Worm (Caenorhabditis elegans) whole organism, late embryonic: ENCODE data around the gene C24D10.6.
A peak's percentile ranks its signal among the peaks of the same experiment; 100 is the strongest.

Experiments used
- C08G9.2 ChIP-seq: sonication (generic microtip); optimal IDR thresholded peaks from 2 replicates; lab custom pipeline; 2016; ENCODE audit warnings: mild to moderate bottlenecking, missing genetic modification characterization, moderate library complexity, missing compliant biosample characterization
- K02D7.2 ChIP-seq: sonication (generic microtip); optimal IDR thresholded peaks from 2 replicates; lab custom pipeline; 2017; ENCODE audit warnings: mild to moderate bottlenecking, missing genetic modification characterization, missing compliant biosample characterization
- K09A11.1 ChIP-seq: sonication (generic microtip); optimal IDR thresholded peaks from 2 replicates; lab custom pipeline; 2017; ENCODE audit warnings: antibody characterized with exemption, mild to moderate bottlenecking, missing genetic modification characterization, missing compliant biosample characterization; ENCODE audit not compliant: insufficient read depth
- T23F11.4 ChIP-seq: fragments of 200-800 bp; sonication (Bioruptor generic); optimal IDR thresholded peaks from 2 replicates; lab custom pipeline; 2018; ENCODE audit warnings: mild to moderate bottlenecking, missing genetic modification characterization, missing compliant biosample characterization
- Y22D7AL.16 ChIP-seq: sonication (generic microtip); optimal IDR thresholded peaks from 2 replicates; lab custom pipeline; 2016; ENCODE audit warnings: missing genetic modification characterization, missing compliant biosample characterization
- ahr-1 ChIP-seq: sonication (generic microtip); optimal IDR thresholded peaks from 2 replicates; lab custom pipeline; 2016; ENCODE audit warnings: missing genetic modification characterization, missing compliant biosample characterization
- ceh-18 ChIP-seq: sonication (generic microtip); optimal IDR thresholded peaks from 2 replicates; lab custom pipeline; 2016; ENCODE audit warnings: missing genetic modification characterization, missing compliant biosample characterization
- ceh-19 ChIP-seq: fragments of 200-800 bp; sonication (Bioruptor generic); optimal IDR thresholded peaks from 2 replicates; lab custom pipeline; 2018; ENCODE audit warnings: mild to moderate bottlenecking, missing genetic modification characterization, missing compliant biosample characterization
- ceh-2 ChIP-seq: sonication (generic microtip); optimal IDR thresholded peaks from 2 replicates; lab custom pipeline; 2016; ENCODE audit warnings: missing genotype, missing genetic modification characterization, missing compliant biosample characterization
- ceh-22 ChIP-seq: sonication (generic microtip); optimal IDR thresholded peaks from 2 replicates; lab custom pipeline; 2017; ENCODE audit warnings: missing biosample characterization, missing genetic modification characterization
- ceh-30 ChIP-seq: fragments of 150-350 bp; optimal IDR thresholded peaks from 2 replicates; lab custom pipeline; 2014; ENCODE audit warnings: missing biosample characterization, missing genetic modification characterization
- ceh-31 ChIP-seq: sonication (generic microtip); optimal IDR thresholded peaks from 2 replicates; lab custom pipeline; 2016; ENCODE audit warnings: missing genetic modification characterization, missing compliant biosample characterization
- ceh-34 ChIP-seq: sonication (generic microtip); optimal IDR thresholded peaks from 2 replicates; lab custom pipeline; 2016; ENCODE audit warnings: mild to moderate bottlenecking, missing genetic modification characterization, missing compliant biosample characterization
- ceh-45 ChIP-seq: fragments of 200-800 bp; sonication (Bioruptor generic); IDR thresholded peaks from 2 replicates; pipeline ENCODE4 v1.3.6; 2022; ENCODE audit warnings: missing genetic modification reagents, missing genetic modification characterization, missing compliant biosample characterization
- ceh-48 ChIP-seq: sonication (generic microtip); optimal IDR thresholded peaks from 2 replicates; lab custom pipeline; 2016; ENCODE audit warnings: missing genetic modification characterization, inconsistent platforms, missing compliant biosample characterization
- ceh-9 ChIP-seq: sonication (generic microtip); optimal IDR thresholded peaks from 2 replicates; lab custom pipeline; 2016; ENCODE audit warnings: mild to moderate bottlenecking, missing genetic modification characterization, inconsistent platforms, missing compliant biosample characterization
- dve-1 ChIP-seq: sonication (generic microtip); optimal IDR thresholded peaks from 2 replicates; lab custom pipeline; 2017; ENCODE audit warnings: antibody characterized with exemption, mild to moderate bottlenecking, missing genetic modification characterization, missing compliant biosample characterization
- fkh-10 ChIP-seq: fragments of 150-350 bp; optimal IDR thresholded peaks from 2 replicates; lab custom pipeline; 2014; ENCODE audit warnings: missing biosample characterization, missing genetic modification reagents, missing genetic modification characterization
- fkh-6 ChIP-seq: sonication (generic microtip); optimal IDR thresholded peaks from 2 replicates; lab custom pipeline; 2016; ENCODE audit warnings: missing genetic modification characterization, missing compliant biosample characterization
- gmeb-2 ChIP-seq: sonication (generic microtip); optimal IDR thresholded peaks from 2 replicates; lab custom pipeline; 2016; ENCODE audit warnings: missing genetic modification characterization, inconsistent platforms, missing compliant biosample characterization
- hlh-30 ChIP-seq: sonication (generic microtip); optimal IDR thresholded peaks from 2 replicates; lab custom pipeline; 2017; ENCODE audit warnings: antibody characterized with exemption, missing genetic modification characterization, missing compliant biosample characterization; ENCODE audit not compliant: insufficient read depth
- hlh-6 ChIP-seq: sonication (generic microtip); optimal IDR thresholded peaks from 2 replicates; lab custom pipeline; 2016; ENCODE audit warnings: missing genotype, missing genetic modification characterization, missing compliant biosample characterization
- hlh-8 ChIP-seq: sonication (generic microtip); optimal IDR thresholded peaks from 2 replicates; lab custom pipeline; 2016; ENCODE audit warnings: missing genotype, missing genetic modification characterization, missing compliant biosample characterization
- lim-6 ChIP-seq: sonication (generic microtip); optimal IDR thresholded peaks from 2 replicates; lab custom pipeline; 2016; ENCODE audit warnings: missing genetic modification characterization, missing compliant biosample characterization
- lin-11 ChIP-seq: fragments of 200-800 bp; sonication (Bioruptor generic); optimal IDR thresholded peaks from 2 replicates; lab custom pipeline; 2018; ENCODE audit warnings: mild to moderate bottlenecking, missing genetic modification characterization, missing compliant biosample characterization
- nfya-1 ChIP-seq: sonication (generic microtip); optimal IDR thresholded peaks from 2 replicates; lab custom pipeline; 2017; ENCODE audit warnings: missing genetic modification characterization, mild to moderate bottlenecking, missing compliant biosample characterization, antibody characterized with exemption, moderate library complexity
- nhr-11 ChIP-seq: fragments of 150-350 bp; optimal IDR thresholded peaks from 2 replicates; lab custom pipeline; 2014; ENCODE audit warnings: missing biosample characterization, missing genetic modification characterization
- npax-4 ChIP-seq: sonication (generic microtip); optimal IDR thresholded peaks from 2 replicates; lab custom pipeline; 2016; ENCODE audit warnings: missing genetic modification characterization, missing compliant biosample characterization
- odd-2 ChIP-seq: sonication (generic microtip); optimal IDR thresholded peaks from 2 replicates; lab custom pipeline; 2017; ENCODE audit warnings: antibody characterized with exemption, mild to moderate bottlenecking, missing genetic modification characterization, missing compliant biosample characterization
- pag-3 ChIP-seq: sonication (generic microtip); optimal IDR thresholded peaks from 2 replicates; lab custom pipeline; 2016; ENCODE audit warnings: missing compliant biosample characterization, missing genetic modification characterization, borderline replicate concordance
- pax-1 ChIP-seq: fragments of 150-350 bp; optimal IDR thresholded peaks from 2 replicates; lab custom pipeline; 2014; ENCODE audit warnings: missing biosample characterization, missing genetic modification characterization
- pha-4 ChIP-seq: fragments of 150-350 bp; optimal IDR thresholded peaks from 2 replicates; lab custom pipeline; 2018; ENCODE audit warnings: missing biosample characterization, missing genetic modification reagents, missing genetic modification characterization
- rnt-1 ChIP-seq: sonication (generic microtip); optimal IDR thresholded peaks from 2 replicates; lab custom pipeline; 2016; ENCODE audit warnings: missing genetic modification characterization, missing compliant biosample characterization
- sdc-2 ChIP-seq: sonication (generic microtip); optimal IDR thresholded peaks from 2 replicates; lab custom pipeline; 2016; ENCODE audit warnings: missing genotype, missing genetic modification characterization, missing compliant biosample characterization
- sox-4 ChIP-seq: sonication (generic microtip); optimal IDR thresholded peaks from 2 replicates; lab custom pipeline; 2017; ENCODE audit warnings: mild to moderate bottlenecking, missing genetic modification characterization, inconsistent platforms, missing compliant biosample characterization
- syd-9 ChIP-seq: sonication (generic microtip); optimal IDR thresholded peaks from 2 replicates; lab custom pipeline; 2016; ENCODE audit warnings: mild to moderate bottlenecking, missing genetic modification characterization, moderate library complexity, missing compliant biosample characterization
- tbx-2 ChIP-seq: sonication (generic microtip); optimal IDR thresholded peaks from 2 replicates; lab custom pipeline; 2016; ENCODE audit warnings: missing genetic modification characterization, missing compliant biosample characterization
- ttx-3 ChIP-seq: sonication (generic microtip); optimal IDR thresholded peaks from 2 replicates; lab custom pipeline; 2016; ENCODE audit warnings: missing genetic modification reagents, missing genetic modification characterization, missing compliant biosample characterization
- unc-42 ChIP-seq: sonication (generic microtip); optimal IDR thresholded peaks from 2 replicates; lab custom pipeline; 2016; ENCODE audit warnings: missing genotype, missing genetic modification characterization, missing compliant biosample characterization
- unc-55 ChIP-seq: sonication (generic microtip); optimal IDR thresholded peaks from 2 replicates; lab custom pipeline; 2017; ENCODE audit warnings: missing biosample characterization, missing genetic modification reagents, missing genetic modification characterization

The C24D10.6 gene

DNA sequence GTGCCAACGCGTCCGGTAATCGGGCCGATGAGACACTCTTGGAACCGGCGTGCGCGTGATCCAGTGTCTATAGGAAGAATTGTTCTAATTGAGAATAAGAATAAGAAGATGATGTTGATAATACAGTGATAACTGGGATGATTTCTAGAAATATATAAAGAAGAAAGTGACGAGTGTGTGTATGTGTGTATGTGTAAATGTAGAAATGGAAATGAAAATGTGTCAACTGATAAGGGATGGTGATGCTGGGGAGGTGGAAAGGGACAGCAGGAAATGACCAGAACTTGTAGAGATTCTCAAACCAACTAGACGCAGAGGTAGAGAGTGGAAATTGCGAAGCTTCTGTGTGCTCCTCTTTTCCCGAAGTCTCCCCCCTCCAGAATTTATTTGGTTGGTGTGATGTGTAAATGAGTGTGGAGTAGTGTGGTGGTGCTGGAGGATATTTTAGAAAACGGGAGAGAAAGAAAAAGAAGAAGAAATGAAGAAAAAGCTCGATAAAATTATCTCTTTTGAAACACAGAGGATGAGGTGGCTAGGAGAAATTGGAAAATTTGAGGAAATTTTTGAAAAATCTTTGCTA lies 26.2 kb downstream of the C24D10.6 start:
- peak; percentile 27 for TF ChIP-seq ceh-31 (tag; lab: Kevin White, UChicago)
- TF ChIP-seq unc-42 = peak; percentile 42
- peak; percentile 25 for TF ChIP-seq unc-55 (GFP tag; lab: Kevin White, UChicago)
- no peak for TF ChIP-seq K09A11.1
- peak; percentile 17 for TF ChIP-seq tbx-2 (tag; lab: Kevin White, UChicago)
- TF ChIP-seq ceh-18 (tag; lab: Kevin White, UChicago) = peak; percentile 66
- peak; percentile 60 for TF ChIP-seq nfya-1 (tag; lab: Kevin White, UChicago)
- TF ChIP-seq rnt-1 = peak; percentile 5
- no peak for TF ChIP-seq pag-3

DNA sequence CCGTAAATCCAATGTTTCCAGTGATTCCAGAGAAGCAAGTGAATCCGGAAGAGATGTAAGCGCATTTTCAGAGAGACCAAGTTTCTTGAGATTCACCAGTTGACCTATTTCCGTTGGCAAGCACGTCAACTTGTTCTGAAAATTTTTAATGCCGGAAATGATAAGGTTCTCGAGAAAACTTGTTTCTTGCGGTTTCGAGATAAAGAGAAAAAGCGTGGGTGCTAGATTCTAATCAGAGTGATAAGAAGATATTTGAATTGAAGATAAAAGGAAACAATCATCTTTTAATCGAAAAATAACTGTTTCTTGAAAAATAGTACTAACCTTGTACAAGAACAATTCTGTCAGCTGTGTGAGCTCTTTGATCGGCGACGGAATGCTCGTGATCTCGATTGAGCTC lies 28.3 kb downstream of the C24D10.6 start:
- TF ChIP-seq C08G9.2 (tag; lab: Kevin White, UChicago) (no peak), ceh-30 (tag; lab: Kevin White, UChicago) (no peak), unc-55 (GFP tag; lab: Kevin White, UChicago) (no peak), sox-4 (tag; lab: Kevin White, UChicago) (no peak), lim-6 (tag; lab: Kevin White, UChicago) (no peak), fkh-6 (tag; lab: Kevin White, UChicago) (no peak), nfya-1 (tag; lab: Kevin White, UChicago) (no peak), syd-9 (tag; lab: Kevin White, UChicago) (no peak), ceh-19 (GFP tag; lab: Kevin White, UChicago) (no peak), ceh-9 (tag; lab: Kevin White, UChicago) (no peak), odd-2 (tag; lab: Kevin White, UChicago) (no peak), K02D7.2 (tag; lab: Kevin White, UChicago) (no peak), pha-4 (tag; lab: Kevin White, UChicago) (no peak), pax-1 (tag; lab: Kevin White, UChicago) (no peak), sdc-2 (tag; lab: Kevin White, UChicago) (no peak), pag-3 (no peak), ceh-31 (tag; lab: Kevin White, UChicago) (no peak), npax-4 (no peak), ttx-3 (tag; lab: Kevin White, UChicago) (no peak)
- TF ChIP-seq, all 69 proteins: peak for 0

DNA sequence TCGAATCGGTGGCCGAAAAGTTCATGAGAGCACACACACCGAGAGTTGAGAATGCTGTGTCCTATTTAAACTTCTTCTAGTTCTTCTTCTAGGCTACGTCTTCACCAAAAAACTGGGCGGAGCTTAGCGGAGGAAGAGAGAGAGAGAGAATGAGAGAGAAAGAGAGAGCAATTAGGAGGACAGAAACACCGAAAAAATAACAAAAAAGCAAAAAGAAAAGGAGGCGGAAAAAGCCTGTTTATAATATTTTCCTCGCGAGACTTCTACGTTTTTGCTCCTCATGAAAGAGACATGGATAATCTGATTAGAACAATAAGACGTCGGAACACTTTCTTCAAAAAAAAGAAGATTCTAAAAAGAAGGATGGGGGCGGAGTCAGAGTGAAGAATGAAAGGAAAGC lies 38.1 kb downstream of the C24D10.6 start, which contains the start of gene tkr-3:
TSS of gene tkr-3 (minus strand) at position 101 of the 400 bp plus-strand sequence.
- TF ChIP-seq fkh-10 = no peak
- TF ChIP-seq ceh-22 (tag; lab: Kevin White, UChicago) = no peak
- TF ChIP-seq, all 69 proteins: peak for 0

DNA sequence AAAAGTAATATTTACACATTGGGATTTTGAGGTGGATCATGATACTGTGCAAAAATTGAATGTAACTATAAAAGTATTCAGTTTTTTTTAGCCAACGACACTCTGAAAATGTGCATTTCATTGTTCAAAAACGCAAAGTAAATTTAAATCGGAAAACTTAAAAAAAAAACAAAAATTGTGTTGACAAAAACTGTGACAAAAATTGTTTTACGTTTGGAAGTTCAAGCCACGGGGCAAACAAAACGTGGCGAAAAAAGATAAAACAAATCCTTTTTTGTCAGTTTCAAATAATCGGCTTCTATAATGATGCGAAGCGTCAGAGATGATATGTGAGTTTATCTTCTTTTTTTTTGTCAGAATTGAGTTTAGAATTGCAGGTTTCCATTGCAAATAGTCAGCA lies 48.5 kb downstream of the C24D10.6 start, which contains the start of gene AC7.3:
TSS of gene AC7.3 (plus strand) at position 301 of the 400 bp plus-strand sequence.
- TF ChIP-seq sdc-2 (tag; lab: Kevin White, UChicago) (no peak), ceh-2 (tag; lab: Kevin White, UChicago) (no peak), lin-11 (tag; lab: Kevin White, UChicago) (no peak), T23F11.4 (no peak), ceh-30 (tag; lab: Kevin White, UChicago) (no peak)
- TF ChIP-seq, all 69 proteins: peak for 0

DNA sequence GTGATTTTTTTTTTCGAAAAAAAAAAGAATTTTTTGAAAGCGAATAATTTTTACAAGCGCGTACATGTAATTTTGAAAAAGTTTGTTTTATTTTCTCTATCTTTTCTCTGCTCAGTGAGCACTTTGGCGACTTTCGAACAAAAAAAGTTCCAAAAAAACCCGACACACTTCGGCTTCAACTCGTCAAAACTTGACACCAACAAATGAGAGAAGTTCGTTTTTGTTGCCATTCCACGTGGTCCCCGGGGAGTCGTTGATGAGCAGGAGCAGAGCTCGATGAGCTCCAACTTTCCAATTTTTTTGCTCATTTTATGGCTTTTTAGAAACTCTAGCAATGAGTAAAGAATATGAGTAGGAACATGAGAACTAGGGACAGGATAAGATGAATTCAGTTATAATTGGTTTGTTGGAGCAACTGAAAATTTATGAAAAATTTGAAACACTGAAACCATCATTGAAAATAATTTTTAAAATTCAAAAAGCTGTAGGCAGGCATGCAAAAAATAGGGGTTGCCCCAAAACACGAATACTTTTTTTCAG lies 49.6 kb downstream of the C24D10.6 start:
- TF ChIP-seq hlh-8 (tag; lab: Kevin White, UChicago) = no peak
- TF ChIP-seq ceh-48 (tag; lab: Kevin White, UChicago) = no peak
- TF ChIP-seq ceh-45 (GFP tag; lab: Robert Waterston, UW) = no peak
- no peak for TF ChIP-seq T23F11.4
- no peak for TF ChIP-seq ceh-19 (GFP tag; lab: Kevin White, UChicago)
- TF ChIP-seq ceh-34 (tag; lab: Kevin White, UChicago) = no peak
- no peak for TF ChIP-seq hlh-6 (tag; lab: Kevin White, UChicago)
- no peak for TF ChIP-seq sox-4 (tag; lab: Kevin White, UChicago)
- no peak for TF ChIP-seq ceh-18 (tag; lab: Kevin White, UChicago)
- no peak for TF ChIP-seq Y22D7AL.16 (tag; lab: Kevin White, UChicago)
- TF ChIP-seq lim-6 (tag; lab: Kevin White, UChicago) = no peak
- TF ChIP-seq K02D7.2 (tag; lab: Kevin White, UChicago) = no peak
- TF ChIP-seq dve-1 = no peak
- no peak for TF ChIP-seq tbx-2 (tag; lab: Kevin White, UChicago)
- no peak for TF ChIP-seq hlh-30
- no peak for TF ChIP-seq ceh-30 (tag; lab: Kevin White, UChicago)
- TF ChIP-seq nhr-11 (tag; lab: Kevin White, UChicago) = no peak
- TF ChIP-seq gmeb-2 = no peak
- no peak for TF ChIP-seq ahr-1
- no peak for TF ChIP-seq fkh-6 (tag; lab: Kevin White, UChicago)
- TF ChIP-seq, all 69 proteins: peak for 0
